Fruit fly (Drosophila melanogaster) whole organism: ENCODE data around the gene Top1.

Experiments
- CG8478 ChIP-seq: fragments of >200 bp; optimal IDR thresholded peaks from 2 replicates; lab custom pipeline; 2018; ENCODE audit warnings: inconsistent platforms
- Dll ChIP-seq: fragments of >200 bp; optimal IDR thresholded peaks from 2 replicates; lab custom pipeline; 2017
- pan ChIP-seq: fragments of >200 bp; optimal IDR thresholded peaks from 2 replicates; lab custom pipeline; 2017
- psq ChIP-seq: fragments of >200 bp; optimal IDR thresholded peaks from 2 replicates; lab custom pipeline; 2017
- usp ChIP-seq: fragments of >200 bp; optimal IDR thresholded peaks from 2 replicates; lab custom pipeline; 2017; ENCODE audit warnings: missing biosample characterization, missing genetic modification characterization, mixed read lengths

DNA sequence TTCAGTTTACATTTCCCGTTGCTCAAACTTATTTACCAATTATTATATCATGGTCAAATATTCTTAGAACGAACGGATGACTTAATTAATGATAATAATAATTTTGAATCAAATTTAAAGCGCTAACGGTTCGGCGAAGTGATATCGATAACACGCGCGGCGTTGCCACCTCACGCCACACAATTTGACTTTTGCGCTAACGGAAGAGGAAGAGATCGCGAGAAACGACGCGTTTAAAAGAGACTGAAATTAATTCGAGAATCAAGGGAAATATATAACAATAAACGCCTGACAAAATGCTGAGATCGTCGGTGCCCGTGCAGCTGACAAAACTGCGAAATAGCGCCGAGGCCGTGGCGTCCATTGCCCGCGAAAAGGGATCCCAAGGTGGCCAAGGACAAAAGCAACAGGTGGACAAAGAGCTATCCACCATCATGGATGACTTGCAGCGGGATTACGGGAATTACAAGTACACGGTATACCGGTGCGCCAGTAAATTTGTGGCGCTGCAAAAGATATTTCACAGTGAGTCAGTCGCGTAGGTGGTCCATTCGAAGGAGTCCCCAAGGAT, 9.0 kb downstream of the Top1 start, which contains the start of gene dah:
- TF ChIP-seq Dll (lab: Kevin White, UChicago), result no peak
- no peak for TF ChIP-seq psq (lab: Kevin White, UChicago)
- TF ChIP-seq usp (GFP tag; lab: Kevin White, UChicago), result no peak
- no peak for TF ChIP-seq pan (lab: Kevin White, UChicago)
- no peak for TF ChIP-seq CG8478 (lab: Kevin White, UChicago)
